Fruit fly (Drosophila melanogaster): Measurements from ENCODE around the gene CG11164.

The CG11164 gene

DNA sequence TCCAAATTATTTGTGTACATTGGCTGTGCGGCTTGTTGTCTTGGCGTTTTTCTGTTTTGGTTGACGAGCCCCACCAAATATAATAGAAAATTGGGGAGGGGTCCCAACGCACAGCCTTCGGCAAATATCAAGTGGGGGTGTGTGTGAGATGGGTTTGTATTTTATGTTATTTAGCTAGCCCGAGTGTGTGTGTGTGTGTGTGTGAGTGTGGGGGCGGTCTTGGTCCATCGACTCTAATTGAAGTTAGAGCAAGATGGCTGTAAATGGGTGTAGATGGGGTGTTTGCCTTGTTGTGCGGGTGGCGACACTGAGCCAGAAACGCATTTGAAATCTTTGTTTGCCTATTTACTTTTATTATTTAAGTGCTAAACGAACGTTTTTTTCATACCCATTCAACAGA lies 35.2 kb upstream of the CG11164 start:
- TF ChIP-seq CrebA (GFP tag; optimal IDR thresholded peaks at IDR 0.05; ENCODE audit: borderline replicate concordance) = no peak
- peak; percentile 18 for TF ChIP-seq Hnf4 (GFP tag; optimal IDR thresholded peaks at IDR 0.05)

DNA sequence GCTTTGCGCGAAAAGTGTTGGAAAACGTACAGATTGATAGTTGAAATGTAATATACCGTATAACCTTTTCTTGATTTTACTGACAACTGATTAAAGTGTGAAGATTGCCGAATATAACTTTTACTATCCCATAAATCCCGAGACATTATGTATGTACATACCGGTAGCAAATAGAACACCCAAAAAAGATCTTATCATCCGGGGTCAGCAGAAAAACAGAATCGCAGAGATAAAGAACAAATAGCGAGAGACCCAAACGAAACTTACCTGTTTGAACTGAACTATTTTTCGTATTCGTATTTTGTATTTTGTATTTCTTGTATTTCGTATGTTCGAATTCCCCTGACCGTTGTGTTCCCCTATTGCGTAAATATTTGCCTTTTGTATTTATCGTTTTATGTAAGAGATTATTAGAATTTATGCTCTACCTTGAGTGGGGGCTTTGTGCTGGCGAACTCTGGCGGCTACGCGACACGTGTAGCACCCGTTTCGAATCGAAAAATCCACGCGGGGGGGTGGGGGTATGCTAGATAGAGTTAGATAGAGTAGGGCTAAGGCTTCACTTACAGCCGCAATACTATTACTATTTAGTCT lies 34.4 kb upstream of the CG11164 start:
- TF ChIP-seq sage (GFP tag; optimal IDR thresholded peaks at IDR 0.05) (no peak), CG9705 (GFP tag; optimal IDR thresholded peaks at IDR 0.05) (no peak), br (GFP tag; optimal IDR thresholded peaks at IDR 0.05) (no peak), usp (GFP tag; optimal IDR thresholded peaks at IDR 0.05) (no peak), Vsx2 (GFP tag; optimal IDR thresholded peaks at IDR 0.05; ENCODE audit: partially characterized antibody) (no peak), CrebA (GFP tag; optimal IDR thresholded peaks at IDR 0.05; ENCODE audit: borderline replicate concordance) (no peak), Myc (optimal IDR thresholded peaks at IDR 0.05) (no peak), h (GFP tag; optimal IDR thresholded peaks at IDR 0.05) (no peak), ey (GFP tag; optimal IDR thresholded peaks at IDR 0.05) (no peak), dmrt93B (GFP tag; optimal IDR thresholded peaks at IDR 0.05) (no peak), HLH106 (tag; optimal IDR thresholded peaks at IDR 0.05) (no peak), pan (optimal IDR thresholded peaks at IDR 0.05) (no peak), woc (GFP tag; optimal IDR thresholded peaks at IDR 0.05) (no peak), brk (GFP tag; optimal IDR thresholded peaks at IDR 0.05) (no peak), OdsH (GFP tag; optimal IDR thresholded peaks at IDR 0.05) (no peak)

DNA sequence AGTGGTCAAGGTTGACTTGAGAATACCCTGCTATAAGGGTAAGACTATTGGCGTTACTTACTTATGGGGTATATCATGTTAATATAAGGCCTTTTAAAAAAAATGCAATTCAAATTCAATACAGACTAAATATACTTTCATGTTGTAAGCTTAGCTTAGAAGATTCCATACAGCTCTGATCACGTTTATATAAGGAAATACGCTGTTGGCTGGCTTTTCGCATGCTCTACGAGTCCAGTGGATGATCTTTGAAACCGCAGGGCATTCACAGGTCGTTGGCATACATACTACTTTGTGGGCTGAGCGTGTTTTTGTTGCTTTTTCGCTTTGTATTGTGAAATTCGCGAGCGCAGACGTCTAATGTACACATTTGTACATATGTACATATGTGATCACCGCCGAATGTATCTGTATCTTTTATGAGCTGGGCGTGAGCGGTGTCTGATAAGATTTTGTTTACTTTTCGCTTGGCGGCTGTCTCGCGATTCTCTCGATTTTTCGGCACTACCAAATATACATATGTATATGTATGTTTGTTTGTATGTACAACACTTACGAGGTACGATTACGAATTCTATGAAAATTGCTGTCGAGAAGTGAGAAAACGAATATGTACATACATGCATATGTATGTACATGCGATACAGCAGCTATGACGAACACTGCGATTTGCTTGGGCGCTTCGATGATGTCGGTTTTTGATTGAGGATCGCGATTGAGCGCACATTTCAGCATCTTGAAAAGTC lies 33.4 kb upstream of the CG11164 start:
- peak; percentile 82 for TF ChIP-seq h (GFP tag; optimal IDR thresholded peaks at IDR 0.05)
- no peak for TF ChIP-seq sage (GFP tag; optimal IDR thresholded peaks at IDR 0.05)
- TF ChIP-seq usp (GFP tag; optimal IDR thresholded peaks at IDR 0.05) = no peak
- peak; percentile 65 for TF ChIP-seq Hnf4 (GFP tag; optimal IDR thresholded peaks at IDR 0.05)
- TF ChIP-seq jim (GFP tag; optimal IDR thresholded peaks at IDR 0.05) = no peak
- TF ChIP-seq CG32264 (GFP tag; optimal IDR thresholded peaks at IDR 0.05) = no peak
- TF ChIP-seq lola (GFP tag; optimal IDR thresholded peaks at IDR 0.05) = no peak
- TF ChIP-seq Myc (optimal IDR thresholded peaks at IDR 0.05) = no peak
- peak; percentile 13 for TF ChIP-seq sv (GFP tag; optimal IDR thresholded peaks at IDR 0.05)
- TF ChIP-seq Rel (GFP tag; optimal IDR thresholded peaks at IDR 0.05) = no peak
- peak; percentile 42 for TF ChIP-seq Rel (tag; optimal IDR thresholded peaks at IDR 0.05)
- TF ChIP-seq tai (GFP tag; optimal IDR thresholded peaks at IDR 0.05) = peak; percentile 61
- TF ChIP-seq Vsx2 (GFP tag; optimal IDR thresholded peaks at IDR 0.05; ENCODE audit: partially characterized antibody) = no peak
- no peak for TF ChIP-seq dsf (GFP tag; optimal IDR thresholded peaks at IDR 0.05; ENCODE audit: borderline replicate concordance)
- peak; percentile 50 for TF ChIP-seq Jra (GFP tag; optimal IDR thresholded peaks at IDR 0.05)
- peak; percentile 38 for TF ChIP-seq Sp1 (GFP tag; optimal IDR thresholded peaks at IDR 0.05)
- no peak for TF ChIP-seq Dfd (GFP tag; optimal IDR thresholded peaks at IDR 0.05)
- peak; percentile 80 for TF ChIP-seq woc (GFP tag; optimal IDR thresholded peaks at IDR 0.05)
- no peak for TF ChIP-seq Hr78 (GFP tag; optimal IDR thresholded peaks at IDR 0.05)
- peak; percentile 64 for TF ChIP-seq CrebA (GFP tag; optimal IDR thresholded peaks at IDR 0.05; ENCODE audit: borderline replicate concordance)
- TF ChIP-seq dmrt93B (GFP tag; optimal IDR thresholded peaks at IDR 0.05) = peak; percentile 41
- no peak for TF ChIP-seq pan (optimal IDR thresholded peaks at IDR 0.05)
- TF ChIP-seq HLH106 (tag; optimal IDR thresholded peaks at IDR 0.05) = peak; percentile 65
- peak; percentile 77 for TF ChIP-seq OdsH (GFP tag; optimal IDR thresholded peaks at IDR 0.05)
- TF ChIP-seq Abd-B (GFP tag; optimal IDR thresholded peaks at IDR 0.05) = no peak
- TF ChIP-seq GATAd (GFP tag; optimal IDR thresholded peaks at IDR 0.05) = no peak
- no peak for TF ChIP-seq dl (GFP tag; optimal IDR thresholded peaks at IDR 0.05; ENCODE audit: insufficient read depth in 1 of 2, partially characterized antibody in 2 of 2)
- peak; percentile 71 for TF ChIP-seq br (GFP tag; optimal IDR thresholded peaks at IDR 0.05)
- peak; percentile 26 for TF ChIP-seq brk (GFP tag; optimal IDR thresholded peaks at IDR 0.05)
- peak; percentile 65 for TF ChIP-seq Hr83 (GFP tag; optimal IDR thresholded peaks at IDR 0.05; ENCODE audit: poor library complexity, severe bottlenecking)
- TF ChIP-seq psq (GFP tag; optimal IDR thresholded peaks at IDR 0.05) = peak; percentile 63
- TF ChIP-seq rgr (GFP tag; optimal IDR thresholded peaks at IDR 0.05) = peak; percentile 68
- no peak for TF ChIP-seq Mio (GFP tag; optimal IDR thresholded peaks at IDR 0.05)
- no peak for TF ChIP-seq N (GFP tag; optimal IDR thresholded peaks at IDR 0.05)
- no peak for TF ChIP-seq Dif (GFP tag; optimal IDR thresholded peaks at IDR 0.05; ENCODE audit: partially characterized antibody)
- TF ChIP-seq foxo (GFP tag; optimal IDR thresholded peaks at IDR 0.05) = peak in 1 of 2 experiments; percentile 67
- peak; percentile 5 for TF ChIP-seq CG9705 (GFP tag; optimal IDR thresholded peaks at IDR 0.05)
- peak; percentile 82 for TF ChIP-seq fru (GFP tag; optimal IDR thresholded peaks at IDR 0.05)
- peak; percentile 68 for TF ChIP-seq ey (GFP tag; optimal IDR thresholded peaks at IDR 0.05)

All from whole organism, wandering third instar larva.